Worm (Caenorhabditis elegans) whole organism, young adult: Measurements from ENCODE around the gene K02D10.4.
A peak's percentile ranks its signal among the peaks of the same experiment; 100 is the strongest.

Experiments used
- F33H1.4 ChIP-seq: fragments of 200-800 bp; sonication (Bioruptor generic); IDR thresholded peaks from 2 replicates; pipeline ENCODE4 v1.3.6; 2022; ENCODE audit warnings: missing genetic modification reagents, missing genetic modification characterization, missing compliant biosample characterization
- F49E8.2 ChIP-seq: sonication (generic microtip); optimal IDR thresholded peaks from 3 replicates; lab custom pipeline; 2017; ENCODE audit warnings: missing genetic modification characterization, mild to moderate bottlenecking, missing compliant biosample characterization, antibody characterized with exemption, moderate library complexity; ENCODE audit not compliant: insufficient read depth
- F57A8.1 ChIP-seq: fragments of 200-800 bp; sonication (Bioruptor generic); optimal IDR thresholded peaks from 2 replicates; lab custom pipeline; 2018; ENCODE audit warnings: mild to moderate bottlenecking, missing genetic modification characterization, moderate library complexity, missing compliant biosample characterization
- K12H6.12 ChIP-seq: fragments of 200-800 bp; sonication (Bioruptor generic); optimal IDR thresholded peaks from 2 replicates; lab custom pipeline; 2018; ENCODE audit warnings: mild to moderate bottlenecking, missing genetic modification characterization, missing compliant biosample characterization
- T07F8.4 ChIP-seq: sonication (generic microtip); optimal IDR thresholded peaks from 2 replicates; lab custom pipeline; 2016; ENCODE audit warnings: mild to moderate bottlenecking, missing genetic modification characterization, moderate library complexity, missing compliant biosample characterization
- Y53F4B.3 ChIP-seq: fragments of 200-800 bp; sonication (Bioruptor generic); IDR thresholded peaks from 2 replicates; pipeline ENCODE4 v1.3.6; 2022; ENCODE audit warnings: missing genetic modification reagents, missing genetic modification characterization, missing compliant biosample characterization
- Y56A3A.18 ChIP-seq: fragments of 200-800 bp; sonication (Bioruptor generic); IDR thresholded peaks from 2 replicates; pipeline ENCODE4 v1.3.6; 2022; ENCODE audit warnings: missing genetic modification reagents, missing genetic modification characterization, missing compliant biosample characterization
- akir-1 ChIP-seq: fragments of 200-800 bp; sonication (Bioruptor generic); optimal IDR thresholded peaks from 2 replicates; lab custom pipeline; 2018; ENCODE audit warnings: mild to moderate bottlenecking, missing genetic modification characterization, moderate library complexity, missing compliant biosample characterization
- aptf-2 ChIP-seq: fragments of 200-800 bp; sonication (Bioruptor generic); conservative IDR thresholded peaks from 2 replicates; pipeline ENCODE4 v1.3.6; 2022; ENCODE audit warnings: missing genetic modification reagents, missing genetic modification characterization, missing compliant biosample characterization
- atf-7 ChIP-seq: sonication (generic microtip); optimal IDR thresholded peaks from 2 replicates; lab custom pipeline; 2017; ENCODE audit warnings: mild to moderate bottlenecking, missing genetic modification characterization, missing compliant biosample characterization
- athp-1 ChIP-seq: sonication (generic microtip); optimal IDR thresholded peaks from 2 replicates; lab custom pipeline; 2017; ENCODE audit warnings: mild to moderate bottlenecking, missing genetic modification characterization, missing compliant biosample characterization
- attf-6 ChIP-seq: fragments of 200-800 bp; sonication (Bioruptor generic); IDR thresholded peaks from 2 replicates; pipeline ENCODE4 v1.3.6; 2022; ENCODE audit warnings: missing genetic modification reagents, missing genetic modification characterization, missing compliant biosample characterization
- ccch-3 ChIP-seq: fragments of 200-800 bp; sonication (Bioruptor generic); optimal IDR thresholded peaks from 2 replicates; lab custom pipeline; 2018; ENCODE audit warnings: mild to moderate bottlenecking, missing genetic modification characterization, missing compliant biosample characterization
- ceh-58 ChIP-seq: fragments of 200-800 bp; sonication (Bioruptor generic); IDR thresholded peaks from 2 replicates; pipeline ENCODE4 v1.3.6; 2022; ENCODE audit warnings: missing genetic modification characterization, missing compliant biosample characterization
- die-1 ChIP-seq: sonication (generic microtip); optimal IDR thresholded peaks from 2 replicates; lab custom pipeline; 2016; ENCODE audit warnings: missing genotype, mild to moderate bottlenecking, missing genetic modification characterization, missing compliant biosample characterization
- dox-1 ChIP-seq: fragments of 200-800 bp; sonication (Bioruptor generic); IDR thresholded peaks from 2 replicates; pipeline ENCODE4 v1.3.6; 2022; ENCODE audit warnings: missing genetic modification reagents, missing genetic modification characterization, missing compliant biosample characterization
- egrh-3 ChIP-seq: fragments of 200-800 bp; sonication (Bioruptor generic); IDR thresholded peaks from 2 replicates; pipeline ENCODE4 v1.3.6; 2022; ENCODE audit warnings: missing genetic modification reagents, missing genetic modification characterization, missing compliant biosample characterization
- ets-4 ChIP-seq: fragments of 200-800 bp; sonication (Bioruptor generic); optimal IDR thresholded peaks from 2 replicates; lab custom pipeline; 2018; ENCODE audit warnings: mild to moderate bottlenecking, missing genetic modification characterization, missing compliant biosample characterization
- hmg-1.2 ChIP-seq: fragments of 200-800 bp; sonication (Bioruptor generic); IDR thresholded peaks from 2 replicates; pipeline ENCODE4 v1.3.6; 2022; ENCODE audit warnings: missing genetic modification reagents, missing genetic modification characterization, missing compliant biosample characterization
- let-526 ChIP-seq: fragments of 200-800 bp; sonication (Bioruptor generic); IDR thresholded peaks from 2 replicates; pipeline ENCODE4 v1.3.6; 2022; ENCODE audit warnings: missing genetic modification reagents, missing genetic modification characterization, missing compliant biosample characterization
- let-607 ChIP-seq, 2 experiments: fragments of 200-800 bp in 1 of 2; sonication (Bioruptor generic) in 1 of 2; sonication (generic microtip) in 1 of 2; optimal IDR thresholded peaks; 2 replicates each; lab custom pipeline; 2016 to 2018; ENCODE audit warnings: mild to moderate bottlenecking in 2 of 2, missing compliant biosample characterization in 2 of 2, missing genetic modification characterization in 2 of 2, moderate library complexity in 2 of 2, missing genotype in 1 of 2
- lin-35 ChIP-seq, 3 experiments: fragments of 150-350 bp in 2 of 3; sonication (generic microtip) in 1 of 3; optimal IDR thresholded peaks; 2 replicates each; lab custom pipeline; 2014 to 2018; ENCODE audit warnings: missing biosample characterization in 3 of 3, missing genetic modification characterization in 3 of 3, missing genetic modification reagents in 3 of 3
- lsl-1 ChIP-seq: fragments of 200-800 bp; sonication (Bioruptor generic); optimal IDR thresholded peaks from 2 replicates; lab custom pipeline; 2018; ENCODE audit warnings: mild to moderate bottlenecking, missing genetic modification characterization, moderate library complexity, missing compliant biosample characterization
- lsy-27 ChIP-seq: sonication (generic microtip); optimal IDR thresholded peaks from 2 replicates; lab custom pipeline; 2017; ENCODE audit warnings: missing genetic modification characterization, mild to moderate bottlenecking, missing compliant biosample characterization, antibody characterized with exemption, missing genotype, borderline replicate concordance; ENCODE audit not compliant: insufficient read depth
- madf-10 ChIP-seq: sonication (generic microtip); optimal IDR thresholded peaks from 2 replicates; lab custom pipeline; 2016; ENCODE audit warnings: mild to moderate bottlenecking, missing genetic modification characterization, missing compliant biosample characterization
- madf-8 ChIP-seq: fragments of 200-800 bp; sonication (Bioruptor generic); conservative IDR thresholded peaks from 2 replicates; pipeline ENCODE4 v1.3.6; 2022; ENCODE audit warnings: missing genetic modification reagents, missing genetic modification characterization, missing compliant biosample characterization
- mcd-1 ChIP-seq: fragments of 200-800 bp; sonication (Bioruptor generic); IDR thresholded peaks from 2 replicates; pipeline ENCODE4 v1.3.6; 2022; ENCODE audit warnings: missing genetic modification reagents, missing genetic modification characterization, missing compliant biosample characterization
- mel-28 ChIP-seq: sonication (generic microtip); optimal IDR thresholded peaks from 2 replicates; lab custom pipeline; 2016; ENCODE audit warnings: borderline replicate concordance, mild to moderate bottlenecking, missing genetic modification characterization, missing compliant biosample characterization
- nfya-1 ChIP-seq: sonication (generic microtip); optimal IDR thresholded peaks from 2 replicates; lab custom pipeline; 2017; ENCODE audit warnings: antibody characterized with exemption, missing compliant biosample characterization, missing genetic modification characterization, borderline replicate concordance; ENCODE audit not compliant: insufficient read depth
- nfyb-1 ChIP-seq: fragments of 200-800 bp; sonication (Bioruptor generic); IDR thresholded peaks from 2 replicates; pipeline ENCODE4 v1.3.6; 2022; ENCODE audit warnings: missing genetic modification reagents, missing genetic modification characterization, missing compliant biosample characterization
- nhr-179 ChIP-seq: sonication (generic microtip); optimal IDR thresholded peaks from 2 replicates; lab custom pipeline; 2016; ENCODE audit warnings: mild to moderate bottlenecking, missing genetic modification characterization, missing compliant biosample characterization
- nhr-80 ChIP-seq: sonication (generic microtip); optimal IDR thresholded peaks from 2 replicates; lab custom pipeline; 2016; ENCODE audit warnings: missing genetic modification characterization, missing compliant biosample characterization
- pha-4 ChIP-seq: fragments of 150-350 bp; sonication (generic microtip); optimal IDR thresholded peaks from 2 replicates; lab custom pipeline; 2014; ENCODE audit warnings: missing biosample characterization, missing genetic modification reagents, missing genetic modification characterization
- snpc-4 ChIP-seq, 5 experiments: fragments of 150-350 bp in 1 of 5; sonication (generic microtip) in 4 of 5; optimal IDR thresholded peaks; 2 replicates each; lab custom pipeline; 2014 to 2018; ENCODE audit warnings: missing genetic modification characterization in 5 of 5, missing biosample characterization in 3 of 5, antibody characterized with exemption in 2 of 5, mild to moderate bottlenecking in 2 of 5, missing compliant biosample characterization in 2 of 5, missing genotype in 2 of 5, moderate library complexity in 2 of 5, missing genetic modification reagents in 1 of 5
- tlf-1 ChIP-seq: fragments of 200-800 bp; sonication (Bioruptor generic); optimal IDR thresholded peaks from 2 replicates; lab custom pipeline; 2018; ENCODE audit warnings: mild to moderate bottlenecking, missing genetic modification characterization, missing compliant biosample characterization
- unc-62 ChIP-seq: fragments of 150-350 bp; optimal IDR thresholded peaks from 2 replicates; lab custom pipeline; 2014; ENCODE audit warnings: missing biosample characterization, missing genetic modification reagents, missing genetic modification characterization
- xnd-1 ChIP-seq: sonication (generic microtip); optimal IDR thresholded peaks from 2 replicates; lab custom pipeline; 2016; ENCODE audit warnings: missing genotype, missing genetic modification reagents, missing genetic modification characterization, missing compliant biosample characterization
- zfh-2 ChIP-seq: fragments of 200-800 bp; sonication (Bioruptor generic); conservative IDR thresholded peaks from 2 replicates; pipeline ENCODE4 v1.3.6; 2022; ENCODE audit warnings: missing genetic modification reagents, missing genetic modification characterization, missing compliant biosample characterization
- zim-3 ChIP-seq: sonication (generic microtip); optimal IDR thresholded peaks from 2 replicates; lab custom pipeline; 2017; ENCODE audit warnings: mild to moderate bottlenecking, missing genetic modification characterization, moderate library complexity, missing compliant biosample characterization
- ztf-22 ChIP-seq: fragments of 200-800 bp; sonication (Bioruptor generic); optimal IDR thresholded peaks from 2 replicates; lab custom pipeline; 2018; ENCODE audit warnings: mild to moderate bottlenecking, missing genetic modification characterization, moderate library complexity, missing compliant biosample characterization
- ztf-3 ChIP-seq: fragments of 200-800 bp; sonication (Bioruptor generic); optimal IDR thresholded peaks from 2 replicates; lab custom pipeline; 2018; ENCODE audit warnings: mild to moderate bottlenecking, missing genetic modification characterization, missing compliant biosample characterization
- ztf-6 ChIP-seq: fragments of 200-800 bp; sonication (Bioruptor generic); IDR thresholded peaks from 2 replicates; pipeline ENCODE4 v1.3.6; 2022; ENCODE audit warnings: missing genetic modification reagents, missing genetic modification characterization, missing compliant biosample characterization

The K02D10.4 gene

DNA sequence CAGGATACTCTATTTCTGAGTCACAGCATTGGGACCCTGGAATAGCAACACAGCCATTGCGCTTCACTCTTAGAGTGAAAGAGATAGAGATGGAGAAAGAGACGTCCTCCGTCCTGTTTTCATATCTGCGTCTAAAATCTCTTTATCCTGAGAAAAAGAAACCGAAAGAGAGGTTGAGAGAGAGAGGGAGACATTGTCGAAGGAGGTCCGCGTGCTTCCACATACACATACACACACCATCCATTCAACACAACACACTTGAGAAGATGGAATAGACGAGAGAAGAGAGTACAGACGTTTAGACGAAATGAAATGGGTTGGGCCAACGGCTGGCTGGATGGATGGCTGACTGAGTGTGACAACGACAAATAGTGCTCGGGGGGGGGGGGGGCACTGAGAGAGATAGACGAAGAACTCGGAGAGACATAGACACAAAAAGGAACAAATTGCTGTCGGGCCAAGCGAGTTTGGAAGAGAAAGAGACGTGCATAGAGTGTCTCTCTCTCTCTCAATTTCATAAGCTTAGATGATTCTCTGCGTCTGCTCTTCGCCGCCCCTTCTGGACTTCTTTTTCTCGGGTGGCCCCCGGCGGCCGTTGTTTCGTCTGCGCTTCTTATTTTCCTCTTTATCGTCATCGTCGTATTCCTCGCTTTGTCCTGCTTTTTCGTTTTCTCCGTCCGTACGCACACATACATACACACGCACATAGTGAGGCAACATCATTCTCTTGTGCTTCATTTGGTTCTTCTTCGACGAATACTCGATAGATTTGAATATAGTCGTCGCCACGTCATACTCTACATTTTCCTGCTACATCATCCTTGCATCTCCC lies 20.4 kb upstream of the K02D10.4 start, which contains the start of gene F54F2.6 (continued):
- TF ChIP-seq F57A8.1 (GFP tag; lab: Kevin White, UChicago): no peak
- TF ChIP-seq akir-1 (GFP tag; lab: Kevin White, UChicago): no peak

DNA sequence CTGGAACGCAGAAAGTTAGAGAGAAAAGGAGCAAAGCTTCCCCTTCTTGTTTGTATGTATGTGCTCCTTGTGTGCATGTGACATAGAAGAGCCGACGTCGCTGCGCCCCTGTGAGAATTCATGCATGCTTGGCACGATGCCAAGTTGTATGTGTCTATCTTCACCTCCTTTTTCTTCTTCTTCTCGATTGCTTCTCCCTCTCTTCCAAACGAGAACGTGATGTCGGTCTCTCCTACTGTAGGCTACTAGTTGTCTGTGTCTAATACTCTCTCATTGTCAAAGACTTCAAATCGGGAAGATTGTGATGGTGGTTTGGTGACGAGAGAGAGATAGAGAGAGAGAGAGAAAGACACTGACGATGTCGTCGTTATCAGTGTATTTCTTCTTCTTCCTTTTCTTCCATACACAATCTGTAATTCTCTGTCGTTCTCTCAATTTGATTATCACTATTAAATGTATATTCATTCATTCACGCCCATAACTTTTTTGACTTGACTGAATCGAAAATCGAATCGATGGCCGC lies 17.5 kb upstream of the K02D10.4 start:
- TF ChIP-seq nhr-80 (peak; percentile 99), ztf-3 (GFP tag; lab: Kevin White, UChicago) (peak; percentile 76), pha-4 (tag; lab: Kevin White, UChicago) (no peak), egrh-3 (GFP tag; lab: Robert Waterston, UW) (peak; percentile 25; the same call in 1 of the 2 replicates), atf-7 (tag; lab: Kevin White, UChicago) (peak; percentile 90), madf-10 (tag; lab: Kevin White, UChicago) (peak; percentile 82), die-1 (peak; percentile 61), mcd-1 (GFP tag; lab: Robert Waterston, UW) (peak; percentile 55), zim-3 (tag; lab: Kevin White, UChicago) (no peak), K12H6.12 (tag; lab: Kevin White, UChicago) (peak; percentile 81), lsy-27 (no peak), unc-62 (peak; percentile 74), Y53F4B.3 (GFP tag; lab: Robert Waterston, UW) (no peak), hmg-1.2 (GFP tag; lab: Robert Waterston, UW) (peak; percentile 54), athp-1 (tag; lab: Kevin White, UChicago) (no peak), let-526 (no peak), nfyb-1 (0 out of 2 replicates have a peak, but pooled peaks have one; percentile 68), snpc-4 (GFP tag; optimal IDR thresholded peaks at IDR 0.05; lab: Kevin White, UChicago) (peak; percentile 22), snpc-4 (tag; optimal IDR thresholded peaks at IDR 0.05; lab: Kevin White, UChicago) (peak; percentile 29 to 69 (median 43)), F49E8.2 (tag; lab: Kevin White, UChicago) (no peak), F33H1.4 (GFP tag; lab: Robert Waterston, UW) (0 out of 2 replicates have a peak, but pooled peaks have one; percentile 6), nhr-179 (tag; lab: Kevin White, UChicago) (no peak), tlf-1 (GFP tag; lab: Kevin White, UChicago) (peak; percentile 9), F57A8.1 (GFP tag; lab: Kevin White, UChicago) (no peak), aptf-2 (GFP tag; lab: Robert Waterston, UW) (no peak), ztf-22 (GFP tag; lab: Kevin White, UChicago) (peak; percentile 81), dox-1 (peak; percentile 87), lin-35 (GFP tag; optimal IDR thresholded peaks at IDR 0.05; lab: Kevin White, UChicago) (peak in 1 of 3 experiments; percentile 74), lsl-1 (peak; percentile 9), attf-6 (GFP tag; lab: Robert Waterston, UW) (no peak), akir-1 (GFP tag; lab: Kevin White, UChicago) (no peak), ets-4 (GFP tag; lab: Kevin White, UChicago) (peak; percentile 80), madf-8 (no peak), xnd-1 (tag; lab: Kevin White, UChicago) (no peak), ztf-6 (GFP tag; lab: Robert Waterston, UW) (no peak), ceh-58 (GFP tag; lab: Robert Waterston, UW) (no peak), nfya-1 (no peak), T07F8.4 (tag; lab: Kevin White, UChicago) (no peak), let-607 (tag; optimal IDR thresholded peaks at IDR 0.05; lab: Kevin White, UChicago) (peak; percentile 9 to 78), Y56A3A.18 (GFP tag; lab: Robert Waterston, UW) (no peak), ccch-3 (GFP tag; lab: Kevin White, UChicago) (no peak), mel-28 (no peak), zfh-2 (peak; percentile 75)
